Fruit fly (Drosophila melanogaster) whole organism, embryonic: ENCODE measurements around the gene CG9586.

Experiments
- Adf1 ChIP-seq: fragments of 200-800 bp; sonication (Bioruptor generic); IDR thresholded peaks from 2 replicates; pipeline ENCODE4 v1.3.6; 2022; ENCODE audit warnings: missing biosample characterization, missing genetic modification characterization
- CG10366 ChIP-seq: fragments of 200-800 bp; sonication (Bioruptor generic); IDR thresholded peaks from 2 replicates; pipeline ENCODE4 v1.3.6; 2022; ENCODE audit warnings: missing biosample characterization, missing genetic modification characterization
- CG10462 ChIP-seq: fragments of 200-800 bp; sonication (Bioruptor generic); optimal IDR thresholded peaks from 2 replicates; lab custom pipeline; 2016; ENCODE audit warnings: missing biosample characterization, missing genetic modification characterization
- CG12155 ChIP-seq: fragments of 200-800 bp; sonication (Bioruptor generic); optimal IDR thresholded peaks from 3 replicates; lab custom pipeline; 2016; ENCODE audit warnings: missing biosample characterization, missing genetic modification characterization
- CG17186 ChIP-seq: fragments of 200-800 bp; sonication (Bioruptor generic); optimal IDR thresholded peaks from 3 replicates; lab custom pipeline; 2017; ENCODE audit warnings: missing biosample characterization, missing genetic modification reagents, missing genetic modification characterization
- CG17568 ChIP-seq: fragments of 200-800 bp; sonication (Bioruptor generic); optimal IDR thresholded peaks from 2 replicates; lab custom pipeline; 2018; ENCODE audit warnings: missing biosample characterization, mild to moderate bottlenecking, missing genetic modification characterization, moderate library complexity
- CG18476 ChIP-seq: fragments of 200-800 bp; sonication (Bioruptor generic); optimal IDR thresholded peaks from 2 replicates; lab custom pipeline; 2016; ENCODE audit warnings: missing biosample characterization, mild to moderate bottlenecking, missing genetic modification characterization
- CG2116 ChIP-seq: fragments of 200-800 bp; sonication (Bioruptor generic); optimal IDR thresholded peaks from 3 replicates; lab custom pipeline; 2018; ENCODE audit warnings: missing biosample characterization, mild to moderate bottlenecking, missing genetic modification characterization
- CG31224 ChIP-seq: fragments of 200-800 bp; sonication (Bioruptor generic); IDR thresholded peaks from 2 replicates; pipeline ENCODE4 v1.3.6; 2022; ENCODE audit warnings: missing biosample characterization, missing genetic modification characterization
- CG33213 ChIP-seq: fragments of 200-800 bp; sonication (Bioruptor generic); optimal IDR thresholded peaks from 3 replicates; lab custom pipeline; 2016; ENCODE audit warnings: missing biosample characterization, missing genetic modification characterization
- CG42726 ChIP-seq: fragments of 200-800 bp; sonication (Bioruptor generic); IDR thresholded peaks from 2 replicates; pipeline ENCODE4 v1.3.6; 2022; ENCODE audit warnings: missing biosample characterization, missing genetic modification characterization; ENCODE audit not compliant: partially characterized antibody
- CG4707 ChIP-seq: fragments of 200-800 bp; sonication (Bioruptor generic); optimal IDR thresholded peaks from 2 replicates; lab custom pipeline; 2018; ENCODE audit warnings: missing biosample characterization, mild to moderate bottlenecking, missing genetic modification characterization, moderate library complexity
- CG6254 ChIP-seq: fragments of 200-800 bp; sonication (Bioruptor generic); optimal IDR thresholded peaks from 3 replicates; lab custom pipeline; 2017; ENCODE audit warnings: mild to moderate bottlenecking, missing biosample characterization, missing genetic modification reagents, missing genetic modification characterization
- CG6854 ChIP-seq: fragments of 200-800 bp; sonication (Bioruptor generic); optimal IDR thresholded peaks from 3 replicates; lab custom pipeline; 2017; ENCODE audit warnings: missing biosample characterization, mild to moderate bottlenecking, missing genetic modification characterization
- CG7372 ChIP-seq: fragments of 200-800 bp; sonication (Bioruptor generic); IDR thresholded peaks from 2 replicates; pipeline ENCODE4 v1.3.6; 2022; ENCODE audit warnings: missing biosample characterization, missing genetic modification characterization
- CG7786 ChIP-seq: fragments of 200-800 bp; sonication (Bioruptor generic); optimal IDR thresholded peaks from 2 replicates; lab custom pipeline; 2016; ENCODE audit warnings: missing biosample characterization, missing genetic modification characterization
- CG7987 ChIP-seq: fragments of 200-800 bp; sonication (Bioruptor generic); optimal IDR thresholded peaks from 2 replicates; lab custom pipeline; 2018; ENCODE audit warnings: missing biosample characterization, mild to moderate bottlenecking, missing genetic modification characterization, moderate library complexity
- CG9932 ChIP-seq: fragments of 200-800 bp; sonication (Bioruptor generic); IDR thresholded peaks from 2 replicates; pipeline ENCODE4 v1.3.6; 2022; ENCODE audit warnings: missing biosample characterization, missing genetic modification characterization
- CrebB ChIP-seq: fragments of 200-800 bp; sonication (Bioruptor generic); optimal IDR thresholded peaks from 3 replicates; lab custom pipeline; 2018; ENCODE audit warnings: missing biosample characterization, mild to moderate bottlenecking, missing genetic modification characterization
- Fer1 ChIP-seq: fragments of 200-800 bp; sonication (Bioruptor generic); optimal IDR thresholded peaks from 2 replicates; lab custom pipeline; 2017; ENCODE audit warnings: missing biosample characterization, mild to moderate bottlenecking, missing genetic modification characterization
- Gug ChIP-seq: fragments of 200-800 bp; sonication (Bioruptor generic); IDR thresholded peaks from 4 replicates; pipeline ENCODE4 v1.3.6; 2022; ENCODE audit warnings: missing biosample characterization, missing genetic modification characterization
- HmgD ChIP-seq: fragments of 200-800 bp; sonication (Bioruptor generic); optimal IDR thresholded peaks from 3 replicates; lab custom pipeline; 2016; ENCODE audit warnings: missing biosample characterization, missing genetic modification characterization
- Hr39 ChIP-seq: fragments of >200 bp; optimal IDR thresholded peaks from 2 replicates; lab custom pipeline; 2017
- Mrtf ChIP-seq: fragments of 200-800 bp; sonication (Bioruptor generic); IDR thresholded peaks from 3 replicates; pipeline ENCODE4 v1.3.6; 2022; ENCODE audit warnings: missing biosample characterization, missing genetic modification characterization
- Myb ChIP-seq: fragments of 200-800 bp; sonication (Bioruptor generic); optimal IDR thresholded peaks from 2 replicates; lab custom pipeline; 2016; ENCODE audit warnings: missing biosample characterization, missing genetic modification characterization
- Oaz ChIP-seq: fragments of 200-800 bp; sonication (Bioruptor generic); IDR thresholded peaks from 2 replicates; pipeline ENCODE4 v1.3.6; 2022; ENCODE audit warnings: missing biosample characterization, missing genetic modification characterization
- Opbp ChIP-seq: fragments of 200-800 bp; sonication (Bioruptor generic); IDR thresholded peaks from 3 replicates; pipeline ENCODE4 v1.3.6; 2022; ENCODE audit warnings: missing biosample characterization, missing genetic modification characterization; ENCODE audit not compliant: partially characterized antibody
- Optix ChIP-seq: fragments of 200-800 bp; sonication (Bioruptor generic); IDR thresholded peaks from 3 replicates; pipeline ENCODE4 v1.3.6; 2022; ENCODE audit warnings: missing biosample characterization, missing genetic modification characterization
- ap ChIP-seq: fragments of 200-800 bp; sonication (Bioruptor generic); IDR thresholded peaks from 2 replicates; pipeline ENCODE4 v1.3.6; 2022; ENCODE audit warnings: missing biosample characterization, missing genetic modification characterization
- ato ChIP-seq: fragments of 200-800 bp; sonication (Bioruptor generic); IDR thresholded peaks from 2 replicates; pipeline ENCODE4 v1.3.6; 2022; ENCODE audit warnings: missing biosample characterization, missing genetic modification characterization; ENCODE audit not compliant: partially characterized antibody
- az2 ChIP-seq: fragments of 200-800 bp; sonication (Bioruptor generic); optimal IDR thresholded peaks from 3 replicates; lab custom pipeline; 2016; ENCODE audit warnings: missing biosample characterization, missing genetic modification characterization
- bigmax ChIP-seq: fragments of 200-800 bp; sonication (Bioruptor generic); optimal IDR thresholded peaks from 2 replicates; lab custom pipeline; 2018; ENCODE audit warnings: missing biosample characterization, mild to moderate bottlenecking, missing genetic modification characterization
- cato ChIP-seq: fragments of 200-800 bp; sonication (Bioruptor generic); optimal IDR thresholded peaks from 2 replicates; lab custom pipeline; 2016; ENCODE audit warnings: missing biosample characterization, missing genetic modification characterization, borderline replicate concordance
- fd102C ChIP-seq: fragments of 200-800 bp; sonication (Bioruptor generic); optimal IDR thresholded peaks from 2 replicates; lab custom pipeline; 2018; ENCODE audit warnings: missing biosample characterization, mild to moderate bottlenecking, missing genetic modification characterization, moderate library complexity
- grn ChIP-seq: fragments of 200-800 bp; sonication (Bioruptor generic); optimal IDR thresholded peaks from 3 replicates; lab custom pipeline; 2017; ENCODE audit warnings: missing biosample characterization, missing genetic modification characterization
- gsb ChIP-seq: fragments of 200-800 bp; sonication (Bioruptor generic); IDR thresholded peaks from 2 replicates; pipeline ENCODE4 v1.3.6; 2022; ENCODE audit warnings: missing biosample characterization, missing genetic modification characterization
- ham ChIP-seq: fragments of 200-800 bp; sonication (Bioruptor generic); IDR thresholded peaks from 2 replicates; pipeline ENCODE4 v1.3.6; 2022; ENCODE audit warnings: missing biosample characterization, missing genetic modification characterization
- lab ChIP-seq: fragments of 200-800 bp; sonication (Bioruptor generic); optimal IDR thresholded peaks from 3 replicates; lab custom pipeline; 2017; ENCODE audit warnings: missing biosample characterization, missing genetic modification characterization, mild to moderate bottlenecking, moderate library complexity, missing genetic modification reagents
- lbe ChIP-seq: fragments of 200-800 bp; sonication (Bioruptor generic); optimal IDR thresholded peaks from 2 replicates; lab custom pipeline; 2016; ENCODE audit warnings: missing biosample characterization, mild to moderate bottlenecking, missing genetic modification characterization
- lola ChIP-seq, 3 experiments: fragments of >200 bp in 2 of 3; fragments of 200-800 bp in 1 of 3; sonication (Bioruptor generic) in 1 of 3; optimal IDR thresholded peaks; 2 replicates each; lab custom pipeline; 2017 to 2019; ENCODE audit warnings: missing biosample characterization in 3 of 3, missing genetic modification characterization in 3 of 3, mild to moderate bottlenecking in 1 of 3, moderate library complexity in 1 of 3
- mam ChIP-seq: fragments of 200-800 bp; sonication (Bioruptor generic); optimal IDR thresholded peaks from 3 replicates; lab custom pipeline; 2016; ENCODE audit warnings: missing biosample characterization, missing genetic modification characterization
- onecut ChIP-seq: fragments of 200-800 bp; sonication (Bioruptor generic); IDR thresholded peaks from 2 replicates; pipeline ENCODE4 v1.3.6; 2022; ENCODE audit warnings: missing biosample characterization, missing genetic modification characterization
- org-1 ChIP-seq: fragments of 200-800 bp; sonication (Bioruptor generic); optimal IDR thresholded peaks from 2 replicates; lab custom pipeline; 2017; ENCODE audit warnings: missing biosample characterization, missing genetic modification characterization
- pho ChIP-seq: fragments of 200-800 bp; sonication (Bioruptor generic); optimal IDR thresholded peaks from 2 replicates; lab custom pipeline; 2016; ENCODE audit warnings: missing biosample characterization, missing genetic modification characterization
- pum ChIP-seq: fragments of 200-800 bp; sonication (Bioruptor generic); optimal IDR thresholded peaks from 2 replicates; lab custom pipeline; 2016; ENCODE audit warnings: missing biosample characterization, missing genetic modification characterization
- pzg ChIP-seq: fragments of 200-800 bp; sonication (Bioruptor generic); optimal IDR thresholded peaks from 3 replicates; lab custom pipeline; 2018; ENCODE audit warnings: missing biosample characterization, mild to moderate bottlenecking, missing genetic modification characterization, moderate library complexity
- salm ChIP-seq: fragments of 200-800 bp; sonication (Bioruptor generic); optimal IDR thresholded peaks from 2 replicates; lab custom pipeline; 2018; ENCODE audit warnings: missing biosample characterization, mild to moderate bottlenecking, missing genetic modification characterization
- sd ChIP-seq: fragments of 200-800 bp; sonication (Bioruptor generic); optimal IDR thresholded peaks from 3 replicates; lab custom pipeline; 2018; ENCODE audit warnings: missing biosample characterization, mild to moderate bottlenecking, missing genetic modification characterization, moderate library complexity
- sima ChIP-seq: fragments of 200-800 bp; sonication (Bioruptor generic); optimal IDR thresholded peaks from 2 replicates; lab custom pipeline; 2016; ENCODE audit warnings: missing biosample characterization, missing genetic modification characterization
- ssp ChIP-seq: fragments of 200-800 bp; sonication (Bioruptor generic); IDR thresholded peaks from 2 replicates; pipeline ENCODE4 v1.3.6; 2022; ENCODE audit warnings: missing biosample characterization, missing genetic modification characterization

Gene CG9586

DNA sequence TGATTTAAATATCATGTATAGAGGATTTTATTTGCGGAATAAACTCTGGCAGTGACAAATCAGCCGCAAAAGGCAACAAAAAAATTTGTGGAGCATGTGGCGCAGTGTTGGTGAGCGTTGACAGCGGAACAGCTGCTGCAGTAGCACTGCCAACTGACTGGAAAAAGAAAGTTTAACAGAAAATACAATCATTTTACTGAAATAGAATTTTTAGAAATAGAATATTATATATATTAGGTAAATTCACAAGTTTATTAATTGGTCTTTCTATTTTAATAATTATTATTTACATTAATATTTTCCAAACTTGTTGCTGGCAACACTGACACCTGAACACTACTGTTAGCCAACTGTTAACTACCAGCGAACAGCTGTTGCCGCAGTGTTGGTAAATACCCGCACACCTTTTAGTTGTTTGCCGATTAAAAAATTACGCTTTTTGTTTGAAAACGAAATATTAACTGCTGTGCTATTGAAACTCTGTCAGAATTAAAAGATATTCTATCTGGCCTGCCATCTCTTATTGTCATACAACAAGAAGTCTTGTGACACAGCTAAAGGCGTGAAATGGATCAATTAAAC is at the start of gene CG9586, which contains the start of gene tai (continued):
- no peak for TF ChIP-seq Myb (GFP tag; lab: Kevin White, UChicago)
- no peak for TF ChIP-seq CG42726 (GFP tag; lab: Robert Waterston, UW)
- no peak for TF ChIP-seq ham (GFP tag; lab: Robert Waterston, UW)
- TF ChIP-seq pho (GFP tag; lab: Kevin White, UChicago): peak; percentile 49
- TF ChIP-seq az2 (GFP tag; lab: Kevin White, UChicago): peak; percentile 87
- peak; percentile 86 for TF ChIP-seq lbe (GFP tag; lab: Kevin White, UChicago)
- no peak for TF ChIP-seq ato (GFP tag; lab: Robert Waterston, UW)
- TF ChIP-seq CG7987 (GFP tag; lab: Kevin White, UChicago): peak; percentile 49
- TF ChIP-seq sima (GFP tag; lab: Kevin White, UChicago): no peak
- TF ChIP-seq CG9932: peak; percentile 88
- TF ChIP-seq CG7372 (GFP tag; lab: Robert Waterston, UW): peak; percentile 70
- TF ChIP-seq fd102C: no peak
- no peak for TF ChIP-seq Oaz
- TF ChIP-seq Optix (GFP tag; lab: Robert Waterston, UW): peak; percentile 47; the same call in 2 of the 3 replicates
- TF ChIP-seq CG10462: peak; percentile 81
- TF ChIP-seq gsb (GFP tag; lab: Robert Waterston, UW): peak; percentile 43; the same call in 1 of the 2 replicates
- peak; percentile 63 for TF ChIP-seq CrebB (tag; lab: Kevin White, UChicago)
- TF ChIP-seq onecut (GFP tag; lab: Robert Waterston, UW): no peak
- TF ChIP-seq org-1 (GFP tag; lab: Kevin White, UChicago): peak; percentile 53
- TF ChIP-seq Opbp (GFP tag; lab: Robert Waterston, UW): no peak; the same call in 1 of the 3 replicates
- peak; percentile 75 for TF ChIP-seq pzg (GFP tag; lab: Kevin White, UChicago)
- TF ChIP-seq mam: peak; percentile 57
- TF ChIP-seq CG10366 (GFP tag; lab: Robert Waterston, UW): peak; percentile 81
- peak; percentile 50 for TF ChIP-seq CG17186 (GFP tag; lab: Kevin White, UChicago)
- peak; percentile 71 for TF ChIP-seq ssp (GFP tag; lab: Robert Waterston, UW)
- TF ChIP-seq Gug (GFP tag; lab: Robert Waterston, UW): peak; percentile 55; the same call in 1 of the 4 replicates
- TF ChIP-seq lab (GFP tag; lab: Kevin White, UChicago): peak; percentile 91
- TF ChIP-seq ap (GFP tag; lab: Robert Waterston, UW): peak; percentile 67
- TF ChIP-seq Hr39 (lab: Kevin White, UChicago): no peak
- peak; percentile 63 for TF ChIP-seq pum (GFP tag; lab: Kevin White, UChicago)
- TF ChIP-seq CG4707 (GFP tag; lab: Kevin White, UChicago): peak; percentile 14
- no peak for TF ChIP-seq bigmax (GFP tag; lab: Kevin White, UChicago)
- TF ChIP-seq HmgD (GFP tag; lab: Kevin White, UChicago): no peak
- peak; percentile 65 for TF ChIP-seq CG17568
- TF ChIP-seq CG7786: peak; percentile 19
- peak; percentile 74 for TF ChIP-seq salm
- TF ChIP-seq cato (GFP tag; lab: Kevin White, UChicago): peak; percentile 54
- peak; percentile 57 for TF ChIP-seq CG31224 (GFP tag; lab: Robert Waterston, UW)
- peak; percentile 53 for TF ChIP-seq Adf1 (GFP tag; lab: Robert Waterston, UW)
- TF ChIP-seq CG6254: peak; percentile 66
- TF ChIP-seq CG6854 (GFP tag; lab: Kevin White, UChicago): peak; percentile 12
- TF ChIP-seq Mrtf: no peak
- TF ChIP-seq CG12155: peak; percentile 89
- TF ChIP-seq CG18476 (GFP tag; lab: Kevin White, UChicago): peak; percentile 76
- peak in 1 of 3 experiments; percentile 83 for TF ChIP-seq lola (GFP tag; optimal IDR thresholded peaks at IDR 0.05; lab: Kevin White, UChicago)
- peak; percentile 89 for TF ChIP-seq Fer1
- no peak for TF ChIP-seq grn (GFP tag; lab: Kevin White, UChicago)
- TF ChIP-seq CG33213: peak; percentile 20
- TF ChIP-seq sd: peak; percentile 74
- peak; percentile 80 for TF ChIP-seq CG2116 (GFP tag; lab: Kevin White, UChicago)
